Worm (Caenorhabditis elegans) whole organism, early embryonic: ENCODE data around the gene faah-1.

Source experiments
- ama-1 ChIP-seq: fragments of 150-350 bp; optimal IDR thresholded peaks from 2 replicates; lab custom pipeline; 2014
- ets-7 ChIP-seq: sonication (generic microtip); optimal IDR thresholded peaks from 2 replicates; lab custom pipeline; 2016; ENCODE audit warnings: missing genotype, missing genetic modification characterization, missing compliant biosample characterization
- hmbx-1 ChIP-seq: sonication (generic microtip); optimal IDR thresholded peaks from 2 replicates; lab custom pipeline; 2016; ENCODE audit warnings: mild to moderate bottlenecking, missing genetic modification characterization, missing compliant biosample characterization
- hmg-4 ChIP-seq: fragments of 200-800 bp; sonication (Bioruptor generic); optimal IDR thresholded peaks from 2 replicates; lab custom pipeline; 2018; ENCODE audit warnings: mild to moderate bottlenecking, missing genetic modification characterization, missing compliant biosample characterization
- hnd-1 ChIP-seq: sonication (generic microtip); optimal IDR thresholded peaks from 2 replicates; lab custom pipeline; 2016; ENCODE audit warnings: missing genetic modification characterization, missing compliant biosample characterization
- scrt-1 ChIP-seq: fragments of 200-800 bp; sonication (Bioruptor generic); IDR thresholded peaks from 2 replicates; pipeline ENCODE4 v1.3.6; 2022; ENCODE audit warnings: missing genetic modification characterization, missing compliant biosample characterization
- sea-1 ChIP-seq: fragments of 200-800 bp; sonication (Bioruptor generic); conservative IDR thresholded peaks from 2 replicates; pipeline ENCODE4 v1.3.6; 2022; ENCODE audit warnings: missing genetic modification characterization, missing compliant biosample characterization
- tbx-11 ChIP-seq: fragments of 200-800 bp; sonication (Bioruptor generic); IDR thresholded peaks from 2 replicates; pipeline ENCODE4 v1.3.6; 2022; ENCODE audit warnings: missing genetic modification characterization, missing compliant biosample characterization

DNA sequence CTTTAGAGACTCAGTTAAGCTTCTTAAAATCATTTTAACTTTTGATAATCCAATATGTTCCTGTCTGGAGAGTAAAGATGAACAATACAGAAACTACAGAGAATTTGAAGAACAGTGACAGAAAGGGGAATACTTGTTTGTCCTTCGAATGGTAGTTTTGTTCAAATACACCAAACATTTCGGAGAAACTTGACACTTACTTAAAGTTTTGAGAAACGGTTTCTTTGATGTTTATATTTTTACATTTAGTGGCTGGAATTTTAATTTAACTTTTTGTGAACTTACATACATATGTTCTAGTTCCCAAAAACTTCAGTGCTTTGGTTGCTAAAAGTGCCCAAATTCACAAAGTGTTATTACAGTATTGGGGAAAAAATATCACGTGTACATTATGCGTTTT lies 2.0 kb upstream of the faah-1 start, which contains the start of gene B0218.5:
- TF ChIP-seq hmbx-1 (tag; lab: Kevin White, UChicago) (no peak), ama-1 (lab: Kevin White, UChicago) (no peak), ets-7 (no peak), hnd-1 (tag; lab: Kevin White, UChicago) (no peak), sea-1 (GFP tag; lab: Robert Waterston, UW) (no peak), hmg-4 (GFP tag; lab: Kevin White, UChicago) (no peak), tbx-11 (GFP tag; lab: Robert Waterston, UW) (no peak), scrt-1 (no peak)
